Worm (Caenorhabditis elegans) whole organism, L3 larva: Measurements from ENCODE around the gene R09H3.3.

Source experiments
- ceh-16 ChIP-seq: sonication (generic microtip); optimal IDR thresholded peaks from 2 replicates; lab custom pipeline; 2017; ENCODE audit warnings: missing biosample characterization, missing genetic modification characterization
- egl-27 ChIP-seq: sonication (generic microtip); optimal IDR thresholded peaks from 4 replicates; lab custom pipeline; 2017; ENCODE audit warnings: missing biosample characterization, missing genetic modification reagents, missing genetic modification characterization
- nhr-11 ChIP-seq: fragments of 150-350 bp; optimal IDR thresholded peaks from 2 replicates; lab custom pipeline; 2014; ENCODE audit warnings: missing biosample characterization, missing genetic modification characterization
- nhr-25 ChIP-seq: sonication (generic microtip); optimal IDR thresholded peaks from 2 replicates; lab custom pipeline; 2017; ENCODE audit warnings: missing biosample characterization, missing genetic modification characterization
- nhr-77 ChIP-seq: fragments of 150-350 bp; optimal IDR thresholded peaks from 2 replicates; lab custom pipeline; 2014; ENCODE audit warnings: missing biosample characterization, missing genetic modification characterization
- sea-2 ChIP-seq: fragments of 150-350 bp; sonication (generic microtip); optimal IDR thresholded peaks from 4 replicates; lab custom pipeline; 2014; ENCODE audit warnings: missing biosample characterization, missing genetic modification reagents, missing genetic modification characterization
- unc-62 ChIP-seq: fragments of 150-350 bp; sonication (generic microtip); optimal IDR thresholded peaks from 4 replicates; lab custom pipeline; 2014; ENCODE audit warnings: missing biosample characterization, missing genetic modification reagents, missing genetic modification characterization

DNA sequence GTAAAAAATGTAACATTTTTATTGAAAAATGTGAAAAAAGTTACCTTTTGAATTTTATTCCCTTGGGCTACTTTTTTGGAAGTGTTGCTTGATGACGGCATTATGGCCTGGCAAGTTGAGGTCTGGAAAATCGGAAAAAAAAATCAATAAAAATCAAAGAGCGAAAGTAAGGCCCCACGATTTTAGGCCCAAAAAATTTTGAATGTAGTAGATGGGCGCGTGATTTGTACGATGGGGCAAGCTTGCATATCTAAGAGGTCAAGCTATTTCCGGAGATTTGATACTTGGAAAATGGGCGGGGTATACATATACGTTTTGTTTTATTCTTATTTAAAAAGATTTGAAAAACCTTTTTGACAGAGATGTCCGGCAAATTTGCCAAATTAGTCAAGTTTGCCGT lies 37.9 kb upstream of the R09H3.3 start, which contains the start of gene F07G6.5:
- no peak for TF ChIP-seq nhr-11 (tag; lab: Kevin White, UChicago)
- TF ChIP-seq nhr-77 (tag; lab: Kevin White, UChicago): no peak
- no peak for TF ChIP-seq unc-62
- no peak for TF ChIP-seq egl-27 (tag; lab: Kevin White, UChicago)
- TF ChIP-seq sea-2 (GFP tag; lab: Kevin White, UChicago): no peak
- no peak for TF ChIP-seq ceh-16 (tag; lab: Kevin White, UChicago)
- no peak for TF ChIP-seq nhr-25 (tag; lab: Kevin White, UChicago)
